Fruit fly (Drosophila melanogaster) whole organism, embryonic: Measurements from ENCODE around the gene CG12420.

ENCODE experiments used
- Antp ChIP-seq: fragments of 200-800 bp; sonication (Bioruptor generic); optimal IDR thresholded peaks from 3 replicates; lab custom pipeline; 2016; ENCODE audit warnings: missing biosample characterization, missing genetic modification characterization
- Asciz ChIP-seq: fragments of 200-800 bp; sonication (Bioruptor generic); optimal IDR thresholded peaks from 2 replicates; lab custom pipeline; 2017; ENCODE audit warnings: missing biosample characterization, mild to moderate bottlenecking, missing genetic modification characterization, missing genetic modification reagents
- BtbVII ChIP-seq: fragments of 200-800 bp; sonication (Bioruptor generic); optimal IDR thresholded peaks from 3 replicates; lab custom pipeline; 2017; ENCODE audit warnings: missing biosample characterization, mild to moderate bottlenecking, missing genetic modification characterization
- CG10543 ChIP-seq: fragments of 200-800 bp; sonication (Bioruptor generic); optimal IDR thresholded peaks from 3 replicates; lab custom pipeline; 2017; ENCODE audit warnings: missing biosample characterization, mild to moderate bottlenecking, missing genetic modification characterization, moderate library complexity
- CG11504 ChIP-seq: fragments of 200-800 bp; sonication (Bioruptor generic); optimal IDR thresholded peaks from 3 replicates; lab custom pipeline; 2019; ENCODE audit warnings: missing biosample characterization, mild to moderate bottlenecking, missing genetic modification characterization, moderate library complexity
- CG12155 ChIP-seq: fragments of 200-800 bp; sonication (Bioruptor generic); optimal IDR thresholded peaks from 3 replicates; lab custom pipeline; 2016; ENCODE audit warnings: missing biosample characterization, missing genetic modification characterization
- CG13624 ChIP-seq: fragments of 200-800 bp; sonication (Bioruptor generic); optimal IDR thresholded peaks from 2 replicates; lab custom pipeline; 2016; ENCODE audit warnings: missing biosample characterization, missing genetic modification characterization
- CG15479 ChIP-seq: fragments of 200-800 bp; sonication (Bioruptor generic); optimal IDR thresholded peaks from 3 replicates; lab custom pipeline; 2019; ENCODE audit warnings: missing biosample characterization, mild to moderate bottlenecking, missing genetic modification characterization, moderate library complexity
- CG17359 ChIP-seq: fragments of 200-800 bp; sonication (Bioruptor generic); optimal IDR thresholded peaks from 3 replicates; lab custom pipeline; 2018; ENCODE audit warnings: missing biosample characterization, mild to moderate bottlenecking, missing genetic modification characterization, moderate library complexity
- CG7271 ChIP-seq: fragments of 200-800 bp; sonication (Bioruptor generic); optimal IDR thresholded peaks from 2 replicates; lab custom pipeline; 2018; ENCODE audit warnings: missing biosample characterization, mild to moderate bottlenecking, missing genetic modification characterization, moderate library complexity
- CG7372 ChIP-seq: fragments of 200-800 bp; sonication (Bioruptor generic); IDR thresholded peaks from 2 replicates; pipeline ENCODE4 v1.3.6; 2022; ENCODE audit warnings: missing biosample characterization, missing genetic modification characterization
- CG7745 ChIP-seq: fragments of 200-800 bp; sonication (Bioruptor generic); optimal IDR thresholded peaks from 2 replicates; lab custom pipeline; 2018; ENCODE audit warnings: missing biosample characterization, mild to moderate bottlenecking, missing genetic modification characterization, moderate library complexity
- CG7987 ChIP-seq: fragments of 200-800 bp; sonication (Bioruptor generic); optimal IDR thresholded peaks from 2 replicates; lab custom pipeline; 2018; ENCODE audit warnings: missing biosample characterization, mild to moderate bottlenecking, missing genetic modification characterization, moderate library complexity
- CG8478 ChIP-seq: fragments of >200 bp; optimal IDR thresholded peaks from 2 replicates; lab custom pipeline; 2018
- CG9932 ChIP-seq: fragments of 200-800 bp; sonication (Bioruptor generic); IDR thresholded peaks from 2 replicates; pipeline ENCODE4 v1.3.6; 2022; ENCODE audit warnings: missing biosample characterization, missing genetic modification characterization
- Elba2 ChIP-seq: fragments of 200-800 bp; sonication (Bioruptor generic); optimal IDR thresholded peaks from 3 replicates; lab custom pipeline; 2016; ENCODE audit warnings: missing biosample characterization, missing genetic modification characterization
- Ets97D ChIP-seq: fragments of 200-800 bp; sonication (Bioruptor generic); optimal IDR thresholded peaks from 3 replicates; lab custom pipeline; 2016; ENCODE audit warnings: missing biosample characterization, missing genetic modification characterization
- Fer1 ChIP-seq: fragments of 200-800 bp; sonication (Bioruptor generic); optimal IDR thresholded peaks from 2 replicates; lab custom pipeline; 2017; ENCODE audit warnings: missing biosample characterization, mild to moderate bottlenecking, missing genetic modification characterization
- HLH54F ChIP-seq: fragments of 200-800 bp; sonication (Bioruptor generic); optimal IDR thresholded peaks from 3 replicates; lab custom pipeline; 2016; ENCODE audit warnings: missing biosample characterization, missing genetic modification characterization
- Hr3 ChIP-seq: fragments of 200-800 bp; sonication (Bioruptor generic); optimal IDR thresholded peaks from 3 replicates; lab custom pipeline; 2016; ENCODE audit warnings: missing biosample characterization, missing genetic modification characterization
- Mad ChIP-seq: fragments of 200-800 bp; sonication (Bioruptor generic); optimal IDR thresholded peaks from 2 replicates; lab custom pipeline; 2016; ENCODE audit warnings: missing biosample characterization, missing genetic modification characterization
- NC2α ChIP-seq: fragments of 200-800 bp; sonication (Bioruptor generic); optimal IDR thresholded peaks from 2 replicates; lab custom pipeline; 2016; ENCODE audit warnings: missing biosample characterization, missing genetic modification characterization
- bsh ChIP-seq, 2 experiments: fragments of 200-800 bp; sonication (Bioruptor generic); optimal IDR thresholded peaks; 2 replicates each; lab custom pipeline; 2017 to 2018; ENCODE audit warnings: mild to moderate bottlenecking in 2 of 2, missing biosample characterization in 2 of 2, missing genetic modification characterization in 2 of 2, moderate library complexity in 1 of 2
- cad ChIP-seq: fragments of >200 bp; optimal IDR thresholded peaks from 2 replicates; lab custom pipeline; 2017; ENCODE audit warnings: missing biosample characterization, missing genetic modification characterization
- cas ChIP-seq: fragments of 200-800 bp; sonication (Bioruptor generic); IDR thresholded peaks from 2 replicates; pipeline ENCODE4 v1.3.6; 2022; ENCODE audit warnings: missing biosample characterization, missing genetic modification characterization
- caup ChIP-seq: fragments of 200-800 bp; sonication (Bioruptor generic); optimal IDR thresholded peaks from 3 replicates; lab custom pipeline; 2017; ENCODE audit warnings: missing biosample characterization, mild to moderate bottlenecking, missing genetic modification characterization, moderate library complexity; ENCODE audit not compliant: severe bottlenecking
- corto ChIP-seq: fragments of 200-800 bp; sonication (Bioruptor generic); optimal IDR thresholded peaks from 2 replicates; lab custom pipeline; 2016; ENCODE audit warnings: missing biosample characterization, mild to moderate bottlenecking, missing genetic modification characterization, moderate library complexity
- en ChIP-seq: fragments of 200-800 bp; sonication (Bioruptor generic); optimal IDR thresholded peaks from 2 replicates; lab custom pipeline; 2016; ENCODE audit warnings: missing biosample characterization, missing genetic modification characterization
- esg ChIP-seq: fragments of 200-800 bp; sonication (Bioruptor generic); conservative IDR thresholded peaks from 2 replicates; pipeline ENCODE4 v1.3.6; 2022; ENCODE audit warnings: missing biosample characterization, missing genetic modification characterization
- grau ChIP-seq: fragments of 200-800 bp; optimal IDR thresholded peaks from 3 replicates; lab custom pipeline; 2019; ENCODE audit warnings: missing biosample characterization, mild to moderate bottlenecking, missing genetic modification characterization, moderate library complexity
- gsb-n ChIP-seq: fragments of 200-800 bp; sonication (Bioruptor generic); optimal IDR thresholded peaks from 3 replicates; lab custom pipeline; 2018; ENCODE audit warnings: missing biosample characterization, mild to moderate bottlenecking, missing genetic modification characterization
- insv ChIP-seq, 2 experiments: fragments of 200-800 bp; sonication (Bioruptor generic); optimal IDR thresholded peaks; 3 replicates each; lab custom pipeline; 2016 to 2018; ENCODE audit warnings: missing biosample characterization in 2 of 2, missing genetic modification characterization in 2 of 2
- lilli ChIP-seq: fragments of 200-800 bp; sonication (Bioruptor generic); optimal IDR thresholded peaks from 3 replicates; lab custom pipeline; 2016; ENCODE audit warnings: missing biosample characterization, missing genetic modification characterization
- mld ChIP-seq: fragments of 200-800 bp; sonication (Bioruptor generic); IDR thresholded peaks from 3 replicates; pipeline ENCODE4 v1.3.6; 2022; ENCODE audit warnings: missing biosample characterization, missing genetic modification characterization; ENCODE audit not compliant: partially characterized antibody
- nom ChIP-seq: fragments of 200-800 bp; sonication (Bioruptor generic); optimal IDR thresholded peaks from 2 replicates; lab custom pipeline; 2017; ENCODE audit warnings: missing biosample characterization, missing genetic modification characterization, mild to moderate bottlenecking, moderate library complexity, missing genetic modification reagents
- pan ChIP-seq, 4 experiments: fragments of >200 bp in 3 of 4; fragments of 200-800 bp in 1 of 4; sonication (Bioruptor generic) in 1 of 4; optimal IDR thresholded peaks in 3 of 4; IDR thresholded peaks in 1 of 4; 2 replicates each; pipeline versions ENCODE4 v1.3.6 to Lab custom; 2017 to 2022; ENCODE audit warnings: missing biosample characterization in 2 of 4, missing genetic modification characterization in 2 of 4, mixed read lengths in 1 of 4
- prd ChIP-seq, 3 experiments: fragments of >200 bp in 2 of 3; fragments of 200-800 bp in 1 of 3; sonication (Bioruptor generic) in 1 of 3; optimal IDR thresholded peaks in 2 of 3; IDR thresholded peaks in 1 of 3; 2 replicates in 2 of 3; 3 replicates in 1 of 3; pipeline versions ENCODE4 v1.3.6 to Lab custom; 2017 to 2022; ENCODE audit warnings: missing biosample characterization in 1 of 3, missing genetic modification characterization in 1 of 3
- pzg ChIP-seq: fragments of 200-800 bp; sonication (Bioruptor generic); optimal IDR thresholded peaks from 3 replicates; lab custom pipeline; 2018; ENCODE audit warnings: missing biosample characterization, mild to moderate bottlenecking, missing genetic modification characterization, moderate library complexity
- ranshi ChIP-seq: fragments of 200-800 bp; sonication (Bioruptor generic); IDR thresholded peaks from 2 replicates; pipeline ENCODE4 v1.3.6; 2022; ENCODE audit warnings: missing biosample characterization, missing genetic modification characterization
- salm ChIP-seq: fragments of 200-800 bp; sonication (Bioruptor generic); optimal IDR thresholded peaks from 2 replicates; lab custom pipeline; 2018; ENCODE audit warnings: missing biosample characterization, mild to moderate bottlenecking, missing genetic modification characterization
- slbo ChIP-seq: fragments of 200-800 bp; sonication (Bioruptor generic); IDR thresholded peaks from 2 replicates; pipeline ENCODE4 v1.3.6; 2022; ENCODE audit warnings: missing biosample characterization, missing genetic modification characterization
- sna ChIP-seq: fragments of 200-800 bp; sonication (Bioruptor generic); IDR thresholded peaks from 2 replicates; pipeline ENCODE4 v1.3.6; 2022; ENCODE audit warnings: missing biosample characterization, missing genetic modification characterization; ENCODE audit not compliant: partially characterized antibody
- sqz ChIP-seq: fragments of 200-800 bp; sonication (Bioruptor generic); optimal IDR thresholded peaks from 3 replicates; lab custom pipeline; 2018; ENCODE audit warnings: missing biosample characterization, mild to moderate bottlenecking, missing genetic modification characterization
- tll ChIP-seq, 2 experiments: fragments of 200-800 bp in 1 of 2; fragments of >200 bp in 1 of 2; sonication (Bioruptor generic) in 1 of 2; optimal IDR thresholded peaks; 2 replicates each; lab custom pipeline; 2017 to 2019; ENCODE audit warnings: missing biosample characterization in 2 of 2, missing genetic modification characterization in 2 of 2, mild to moderate bottlenecking in 1 of 2, moderate library complexity in 1 of 2
- zen ChIP-seq: fragments of 200-800 bp; sonication (Bioruptor generic); optimal IDR thresholded peaks from 3 replicates; lab custom pipeline; 2018; ENCODE audit warnings: missing biosample characterization, mild to moderate bottlenecking, missing genetic modification characterization, moderate library complexity

CG12420 gene

dm6 chr3R:10222416-10222815 lies at the start of gene CG12420:
CG12420 (plus strand) TSS chr3R:10222698.
- TF ChIP-seq CG12155 (GFP tag; lab: Kevin White, UChicago) (no peak), HLH54F (no peak), zen (tag; lab: Kevin White, UChicago) (peak; percentile 95), sna (GFP tag; lab: Robert Waterston, UW) (no peak), Asciz (GFP tag; lab: Kevin White, UChicago) (no peak), tll (GFP tag; optimal IDR thresholded peaks at IDR 0.05; lab: Kevin White, UChicago) (peak in 1 of 2 experiments; percentile 49), prd (optimal IDR thresholded peaks at IDR 0.05; lab: Kevin White, UChicago) (no peak), prd (GFP tag; IDR thresholded peaks at IDR 0.05; lab: Robert Waterston, UW) (0 out of 3 replicates have a peak, but pooled peaks have one; percentile 30), CG15479 (GFP tag; lab: Kevin White, UChicago) (peak; percentile 85), CG7745 (no peak), cad (GFP tag; lab: Kevin White, UChicago) (peak; percentile 69)

- no peak for TF ChIP-seq Ets97D (GFP tag; lab: Kevin White, UChicago)
- TF ChIP-seq grau (tag; lab: Kevin White, UChicago) = peak; percentile 67
- peak in 1 of 2 experiments; percentile 23 for TF ChIP-seq bsh (GFP tag; optimal IDR thresholded peaks at IDR 0.05; lab: Kevin White, UChicago)
- TF ChIP-seq nom (GFP tag; lab: Kevin White, UChicago) = peak; percentile 23
These were observed 45.5 kb upstream of the CG12420 start for dm6 chr3R:10176927-10177511.

dm6 chr3R:10185986-10186385 lies 36.5 kb upstream of the CG12420 start:
- TF ChIP-seq Hr3 (GFP tag; lab: Kevin White, UChicago) = no peak
- no peak for TF ChIP-seq pzg
- TF ChIP-seq insv (GFP tag; optimal IDR thresholded peaks at IDR 0.05; lab: Kevin White, UChicago) = no peak
- TF ChIP-seq CG13624 (GFP tag; lab: Kevin White, UChicago) = peak; percentile 11
- TF ChIP-seq gsb-n (tag; lab: Kevin White, UChicago) = no peak
- TF ChIP-seq Fer1 = peak; percentile 42
- TF ChIP-seq corto (GFP tag; lab: Kevin White, UChicago) = no peak
- no peak for TF ChIP-seq pan (optimal IDR thresholded peaks at IDR 0.05; lab: Kevin White, UChicago)
- TF ChIP-seq pan (GFP tag; optimal IDR thresholded peaks at IDR 0.05 in 1 of 2, IDR thresholded peaks at IDR 0.05 in 1 of 2) = no peak
- TF ChIP-seq BtbVII = no peak
- no peak for TF ChIP-seq mld (GFP tag; lab: Robert Waterston, UW)
- TF ChIP-seq caup (GFP tag; lab: Kevin White, UChicago) = peak; percentile 46
- TF ChIP-seq lilli (GFP tag; lab: Kevin White, UChicago) = no peak
- peak; percentile 50 for TF ChIP-seq CG7987 (GFP tag; lab: Kevin White, UChicago)
- no peak for TF ChIP-seq Mad (GFP tag; lab: Kevin White, UChicago)
- no peak for TF ChIP-seq CG11504
- no peak for TF ChIP-seq CG7271 (tag; lab: Kevin White, UChicago)
- TF ChIP-seq ranshi (GFP tag; lab: Robert Waterston, UW) = 0 out of 2 replicates have a peak, but pooled peaks have one; percentile 11
- TF ChIP-seq CG10543 = peak; percentile 61
- TF ChIP-seq Elba2 (GFP tag; lab: Kevin White, UChicago) = no peak
- no peak for TF ChIP-seq Antp (GFP tag; lab: Kevin White, UChicago)
- TF ChIP-seq CG7372 (GFP tag; lab: Robert Waterston, UW) = no peak
- TF ChIP-seq CG9932 = peak; percentile 38
- TF ChIP-seq salm (tag; lab: Kevin White, UChicago) = peak; percentile 5
- no peak for TF ChIP-seq esg (GFP tag; lab: Robert Waterston, UW)
- no peak for TF ChIP-seq CG8478 (lab: Kevin White, UChicago)
- TF ChIP-seq cas (GFP tag; lab: Robert Waterston, UW) = no peak
- peak; percentile 31 for TF ChIP-seq CG17359 (tag; lab: Kevin White, UChicago)
- no peak for TF ChIP-seq slbo (GFP tag; lab: Robert Waterston, UW)
- no peak for TF ChIP-seq sqz (GFP tag; lab: Kevin White, UChicago)
- no peak for TF ChIP-seq en
- no peak for TF ChIP-seq HLH54F
- no peak for TF ChIP-seq NC2α (GFP tag; lab: Kevin White, UChicago)
